Fruit fly (Drosophila melanogaster): ENCODE results near the gene CG6569.
A peak's percentile ranks its signal among the peaks of the same experiment; 100 is the strongest.

DNA sequence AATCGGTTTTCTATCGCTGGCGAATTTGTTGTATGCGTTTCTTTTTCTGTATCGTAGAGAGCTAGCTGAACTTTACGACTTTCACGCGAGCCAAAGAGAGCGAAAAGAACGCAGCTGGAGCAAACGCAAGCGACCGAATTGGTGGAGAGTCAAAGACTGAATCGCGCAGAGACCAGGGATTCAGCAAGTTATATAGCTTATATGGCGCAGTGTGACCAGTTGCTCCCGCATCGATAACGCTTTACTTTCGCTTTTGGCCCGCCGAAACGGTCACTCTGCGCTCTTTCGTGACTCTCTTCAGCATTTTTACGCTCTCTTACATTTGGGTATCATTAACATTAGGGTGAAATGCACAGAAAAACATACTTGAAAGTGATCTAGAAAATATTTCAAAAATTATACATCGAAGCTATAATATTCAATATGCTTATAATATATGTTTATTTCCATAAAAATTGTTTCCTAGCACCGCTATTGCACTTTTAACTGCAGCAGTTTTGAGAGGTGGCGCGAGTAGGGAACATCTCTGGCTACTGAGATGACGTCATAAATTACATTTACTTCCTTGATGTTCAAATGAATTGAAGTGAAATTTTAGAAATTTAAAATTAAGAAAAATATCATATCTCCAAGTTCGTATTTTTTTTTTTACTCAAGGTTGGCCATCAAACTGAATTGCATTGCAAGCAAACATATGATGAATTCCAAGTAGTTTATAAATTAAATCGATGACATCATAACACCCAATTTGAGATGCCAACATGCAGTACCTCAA, 11.4 kb downstream of the CG6569 start, which contains the start of gene glec:
- TF ChIP-seq CG13204 (GFP tag; optimal IDR thresholded peaks at IDR 0.05), result peak; percentile 21
- no peak for TF ChIP-seq CG32121 (GFP tag; IDR thresholded peaks at IDR 0.05)
- TF ChIP-seq CG8301 (tag; optimal IDR thresholded peaks at IDR 0.05), result no peak
- TF ChIP-seq CG4496 (GFP tag; IDR thresholded peaks at IDR 0.05), result peak; percentile 55
- TF ChIP-seq CG17806 (tag; optimal IDR thresholded peaks at IDR 0.05), result peak; percentile 9
- TF ChIP-seq gl (tag; optimal IDR thresholded peaks at IDR 0.05), result peak; percentile 39
- TF ChIP-seq CG8159 (tag; optimal IDR thresholded peaks at IDR 0.05), result no peak
- no peak for TF ChIP-seq CG10348 (GFP tag; IDR thresholded peaks at IDR 0.05)

Data from whole organism, pupa.